Worm (Caenorhabditis elegans): ENCODE data around the gene ttr-9.

The ttr-9 gene

ce11 chrIV:9459224-9459781, 46.8 kb downstream of the ttr-9 start, which contains the start of gene copb-2 (continued):
- TF ChIP-seq ztf-28 (GFP tag; IDR thresholded peaks at IDR 0.05) = no peak
- TF ChIP-seq nfya-2 (GFP tag; IDR thresholded peaks at IDR 0.05) = no peak
- TF ChIP-seq B0019.2 (GFP tag; conservative IDR thresholded peaks at IDR 0.05) = no peak
- no peak for TF ChIP-seq cebp-2 (GFP tag; IDR thresholded peaks at IDR 0.05)
- TF ChIP-seq F57A8.1 (GFP tag; optimal IDR thresholded peaks at IDR 0.05) = no peak
- no peak for TF ChIP-seq T07F8.4 (tag; optimal IDR thresholded peaks at IDR 0.05)
- no peak for TF ChIP-seq Y53F4B.3 (GFP tag; IDR thresholded peaks at IDR 0.05)
- no peak for TF ChIP-seq Y67H2A.10 (GFP tag; conservative IDR thresholded peaks at IDR 0.05)
- TF ChIP-seq hlh-12 (tag; optimal IDR thresholded peaks at IDR 0.05) = no peak
- TF ChIP-seq rpc-1 (optimal IDR thresholded peaks at IDR 0.05) = no peak
- TF ChIP-seq rpc-1 (tag; optimal IDR thresholded peaks at IDR 0.05) = no peak
- no peak for TF ChIP-seq K11D2.4 (GFP tag; IDR thresholded peaks at IDR 0.05)
- TF ChIP-seq snpc-4 (GFP tag; optimal IDR thresholded peaks at IDR 0.05) = peak; percentile 13
- peak; percentile 70 to 80 (median 75) for TF ChIP-seq snpc-4 (tag; optimal IDR thresholded peaks at IDR 0.05)
- peak; percentile 89 for TF ChIP-seq hmg-1.2 (GFP tag; IDR thresholded peaks at IDR 0.05)
- no peak for TF ChIP-seq Y95B8A.8 (GFP tag; IDR thresholded peaks at IDR 0.05)
- TF ChIP-seq unc-62 (GFP tag; optimal IDR thresholded peaks at IDR 0.05) = no peak
- no peak for TF ChIP-seq die-1 (tag; optimal IDR thresholded peaks at IDR 0.05)
- no peak for TF ChIP-seq zim-3 (tag; optimal IDR thresholded peaks at IDR 0.05)
- TF ChIP-seq snpc-3.4 (tag; optimal IDR thresholded peaks at IDR 0.05) = peak; percentile 38
- no peak for TF ChIP-seq ceh-100 (GFP tag; IDR thresholded peaks at IDR 0.05)
- TF ChIP-seq bed-1 (GFP tag; IDR thresholded peaks at IDR 0.05) = no peak
- peak; percentile 38 for TF ChIP-seq ZK185.1 (tag; optimal IDR thresholded peaks at IDR 0.05; ENCODE audit: poor library complexity, severe bottlenecking)
- TF ChIP-seq nhr-80 (tag; optimal IDR thresholded peaks at IDR 0.05) = peak; percentile 16
- no peak for TF ChIP-seq nhr-179 (tag; optimal IDR thresholded peaks at IDR 0.05)
- no peak for TF ChIP-seq sdz-38 (tag; optimal IDR thresholded peaks at IDR 0.05)
- no peak for TF ChIP-seq repo-1 (tag; optimal IDR thresholded peaks at IDR 0.05)
- TF ChIP-seq chd-7 (tag; optimal IDR thresholded peaks at IDR 0.05) = no peak
- no peak for TF ChIP-seq attf-6 (GFP tag; IDR thresholded peaks at IDR 0.05)
- TF ChIP-seq ceh-40 (GFP tag; IDR thresholded peaks at IDR 0.05) = no peak
- no peak for TF ChIP-seq somi-1 (GFP tag; optimal IDR thresholded peaks at IDR 0.05)
- peak; percentile 79 for TF ChIP-seq snpc-1.1 (tag; optimal IDR thresholded peaks at IDR 0.05; ENCODE audit: insufficient read depth)
- no peak for TF ChIP-seq hsf-1 (GFP tag; IDR thresholded peaks at IDR 0.05)
- TF ChIP-seq rcor-1 (GFP tag; IDR thresholded peaks at IDR 0.05) = no peak
- no peak for TF ChIP-seq gei-17 (GFP tag; optimal IDR thresholded peaks at IDR 0.05)
- TF ChIP-seq F55B11.4 (tag; optimal IDR thresholded peaks at IDR 0.05; ENCODE audit: borderline replicate concordance, insufficient read depth) = no peak
- no peak for TF ChIP-seq snpc-1.3 (tag; optimal IDR thresholded peaks at IDR 0.05; ENCODE audit: insufficient read depth)
- no peak for TF ChIP-seq ceh-58 (GFP tag; IDR thresholded peaks at IDR 0.05)
- TF ChIP-seq let-526 (GFP tag; IDR thresholded peaks at IDR 0.05) = no peak
- peak; percentile 52 for TF ChIP-seq tbp1 (GFP tag; optimal IDR thresholded peaks at IDR 0.05)
- no peak for TF ChIP-seq F57C9.4 (tag; optimal IDR thresholded peaks at IDR 0.05)
- TF ChIP-seq let-607 (tag; optimal IDR thresholded peaks at IDR 0.05) = peak; percentile 90 to 94
- TF ChIP-seq hlh-26 (GFP tag; conservative IDR thresholded peaks at IDR 0.05) = no peak
- TF ChIP-seq cebp-1 (GFP tag; IDR thresholded peaks at IDR 0.05) = no peak
- no peak for TF ChIP-seq cebp-1 (tag; optimal IDR thresholded peaks at IDR 0.05)
- TF ChIP-seq T26A5.8 (tag; optimal IDR thresholded peaks at IDR 0.05) = no peak
- TF ChIP-seq bed-2 (GFP tag; IDR thresholded peaks at IDR 0.05) = no peak
- TF ChIP-seq nfya-1 (tag; optimal IDR thresholded peaks at IDR 0.05; ENCODE audit: borderline replicate concordance, insufficient read depth) = no peak
- no peak for TF ChIP-seq tlf-1 (GFP tag; optimal IDR thresholded peaks at IDR 0.05)

All from whole organism, young adult.